Worm (Caenorhabditis elegans) whole organism, L2 larva: Measurements from ENCODE around the gene M153.3.

ENCODE experiments used
- C34F6.9 ChIP-seq: fragments of 150-350 bp; optimal IDR thresholded peaks from 2 replicates; lab custom pipeline; 2014; ENCODE audit warnings: missing biosample characterization, missing genetic modification characterization
- F13H6.1 ChIP-seq: sonication (generic microtip); optimal IDR thresholded peaks from 2 replicates; lab custom pipeline; 2016; ENCODE audit warnings: missing genetic modification characterization, missing compliant biosample characterization
- R02D3.7 ChIP-seq: fragments of 150-350 bp; optimal IDR thresholded peaks from 2 replicates; lab custom pipeline; 2014; ENCODE audit warnings: missing biosample characterization, missing genetic modification characterization
- Y55F3AM.14 ChIP-seq: fragments of 200-800 bp; sonication (Bioruptor generic); optimal IDR thresholded peaks from 2 replicates; lab custom pipeline; 2018; ENCODE audit warnings: mild to moderate bottlenecking, missing genetic modification characterization, missing compliant biosample characterization
- ZK546.5 ChIP-seq: sonication (generic microtip); optimal IDR thresholded peaks from 2 replicates; lab custom pipeline; 2017; ENCODE audit warnings: missing biosample characterization, missing genetic modification characterization
- alr-1 ChIP-seq: fragments of 150-350 bp; optimal IDR thresholded peaks from 2 replicates; lab custom pipeline; 2014; ENCODE audit warnings: missing biosample characterization, missing genetic modification characterization
- aly-2 ChIP-seq: fragments of 150-350 bp; optimal IDR thresholded peaks from 2 replicates; lab custom pipeline; 2014; ENCODE audit warnings: missing biosample characterization, missing genetic modification characterization
- ama-1 ChIP-seq: fragments of 150-350 bp; optimal IDR thresholded peaks from 2 replicates; lab custom pipeline; 2018; ENCODE audit warnings: inconsistent platforms
- blmp-1 ChIP-seq: sonication (generic microtip); optimal IDR thresholded peaks from 2 replicates; lab custom pipeline; 2017; ENCODE audit warnings: missing genetic modification characterization, mild to moderate bottlenecking, missing compliant biosample characterization, antibody characterized with exemption, moderate library complexity; ENCODE audit not compliant: insufficient read depth
- ceh-16 ChIP-seq: fragments of 150-350 bp; optimal IDR thresholded peaks from 2 replicates; lab custom pipeline; 2014; ENCODE audit warnings: missing biosample characterization, missing genetic modification characterization
- ceh-82 ChIP-seq: fragments of 150-350 bp; optimal IDR thresholded peaks from 2 replicates; lab custom pipeline; 2014; ENCODE audit warnings: missing biosample characterization, missing genetic modification characterization
- crh-2 ChIP-seq: sonication (generic microtip); optimal IDR thresholded peaks from 2 replicates; lab custom pipeline; 2017; ENCODE audit warnings: missing biosample characterization, missing genetic modification characterization
- dmd-4 ChIP-seq: sonication (generic microtip); optimal IDR thresholded peaks from 2 replicates; lab custom pipeline; 2017; ENCODE audit warnings: missing biosample characterization, missing genetic modification characterization
- egl-27 ChIP-seq: sonication (generic microtip); optimal IDR thresholded peaks from 3 replicates; lab custom pipeline; 2017; ENCODE audit warnings: missing biosample characterization, missing genetic modification reagents, missing genetic modification characterization
- elt-1 ChIP-seq: fragments of 150-350 bp; optimal IDR thresholded peaks from 2 replicates; lab custom pipeline; 2014; ENCODE audit warnings: missing biosample characterization, missing genetic modification characterization
- elt-3 ChIP-seq: sonication (generic microtip); optimal IDR thresholded peaks from 2 replicates; lab custom pipeline; 2017; ENCODE audit warnings: missing biosample characterization, missing genetic modification characterization
- fos-1 ChIP-seq: fragments of 150-350 bp; optimal IDR thresholded peaks from 2 replicates; lab custom pipeline; 2014; ENCODE audit warnings: missing biosample characterization, missing genetic modification characterization
- gmeb-1 ChIP-seq: fragments of 150-350 bp; optimal IDR thresholded peaks from 2 replicates; lab custom pipeline; 2014; ENCODE audit warnings: missing biosample characterization, missing genetic modification characterization
- lin-11 ChIP-seq: fragments of 150-350 bp; sonication (generic microtip); optimal IDR thresholded peaks from 2 replicates; lab custom pipeline; 2014; ENCODE audit warnings: missing biosample characterization, missing genetic modification characterization, inconsistent platforms, mixed read lengths
- lin-13 ChIP-seq: fragments of 150-350 bp; optimal IDR thresholded peaks from 2 replicates; lab custom pipeline; 2014; ENCODE audit warnings: missing biosample characterization, missing genetic modification reagents, missing genetic modification characterization
- lin-39 ChIP-seq: fragments of 150-350 bp; optimal IDR thresholded peaks from 2 replicates; lab custom pipeline; 2014; ENCODE audit warnings: missing biosample characterization, missing genetic modification reagents, missing genetic modification characterization
- lsy-2 ChIP-seq, 2 experiments: fragments of 150-350 bp in 1 of 2; sonication (generic microtip) in 1 of 2; optimal IDR thresholded peaks; 2 replicates each; lab custom pipeline; 2014 to 2017; ENCODE audit warnings: missing biosample characterization in 2 of 2, missing genetic modification characterization in 2 of 2
- mab-5 ChIP-seq: fragments of 150-350 bp; optimal IDR thresholded peaks from 2 replicates; lab custom pipeline; 2014; ENCODE audit warnings: missing biosample characterization, missing genetic modification characterization
- mbf-1 ChIP-seq: sonication (generic microtip); optimal IDR thresholded peaks from 2 replicates; lab custom pipeline; 2017; ENCODE audit warnings: missing biosample characterization, missing genetic modification characterization
- mdl-1 ChIP-seq, 2 experiments: fragments of 150-350 bp in 1 of 2; sonication (generic microtip) in 1 of 2; optimal IDR thresholded peaks; 2 replicates each; lab custom pipeline; 2017; ENCODE audit warnings: missing biosample characterization in 2 of 2, missing genetic modification characterization in 2 of 2
- nhr-10 ChIP-seq: sonication (generic microtip); optimal IDR thresholded peaks from 2 replicates; lab custom pipeline; 2017; ENCODE audit warnings: missing biosample characterization, missing genetic modification characterization
- nhr-11 ChIP-seq: fragments of 150-350 bp; optimal IDR thresholded peaks from 2 replicates; lab custom pipeline; 2014; ENCODE audit warnings: missing biosample characterization, missing genetic modification characterization
- nhr-12 ChIP-seq: fragments of 150-350 bp; optimal IDR thresholded peaks from 2 replicates; lab custom pipeline; 2014; ENCODE audit warnings: missing biosample characterization, missing genetic modification characterization
- nhr-129 ChIP-seq: fragments of 150-350 bp; optimal IDR thresholded peaks from 2 replicates; lab custom pipeline; 2014; ENCODE audit warnings: missing biosample characterization, missing genetic modification characterization
- nhr-21 ChIP-seq: fragments of 150-350 bp; optimal IDR thresholded peaks from 2 replicates; lab custom pipeline; 2014; ENCODE audit warnings: missing biosample characterization, missing genetic modification characterization
- nhr-23 ChIP-seq: fragments of 150-350 bp; optimal IDR thresholded peaks from 2 replicates; lab custom pipeline; 2014; ENCODE audit warnings: missing biosample characterization, missing genetic modification reagents, missing genetic modification characterization
- nhr-237 ChIP-seq: fragments of 150-350 bp; optimal IDR thresholded peaks from 2 replicates; lab custom pipeline; 2014; ENCODE audit warnings: missing biosample characterization, missing genetic modification characterization
- nhr-25 ChIP-seq: fragments of 150-350 bp; sonication (generic microtip); optimal IDR thresholded peaks from 3 replicates; lab custom pipeline; 2014; ENCODE audit warnings: missing biosample characterization, missing genetic modification characterization
- nhr-6 ChIP-seq: fragments of 150-350 bp; optimal IDR thresholded peaks from 2 replicates; lab custom pipeline; 2014; ENCODE audit warnings: missing biosample characterization, missing genetic modification characterization
- nhr-77 ChIP-seq: fragments of 150-350 bp; optimal IDR thresholded peaks from 2 replicates; lab custom pipeline; 2014; ENCODE audit warnings: missing biosample characterization, missing genetic modification characterization
- peb-1 ChIP-seq: fragments of 150-350 bp; optimal IDR thresholded peaks from 2 replicates; lab custom pipeline; 2014; ENCODE audit warnings: missing biosample characterization, missing genetic modification characterization
- sem-4 ChIP-seq: fragments of 150-350 bp; optimal IDR thresholded peaks from 2 replicates; lab custom pipeline; 2014; ENCODE audit warnings: missing biosample characterization, missing genetic modification reagents, missing genetic modification characterization
- skn-1 ChIP-seq: sonication (generic microtip); optimal IDR thresholded peaks from 2 replicates; lab custom pipeline; 2017; ENCODE audit warnings: missing biosample characterization, missing genetic modification characterization
- sma-3 ChIP-seq: sonication (generic microtip); optimal IDR thresholded peaks from 2 replicates; lab custom pipeline; 2016; ENCODE audit warnings: missing genetic modification reagents, missing genetic modification characterization, missing compliant biosample characterization
- sma-9 ChIP-seq, 2 experiments: fragments of 150-350 bp in 1 of 2; sonication (generic microtip) in 1 of 2; optimal IDR thresholded peaks; 2 replicates each; lab custom pipeline; 2014 to 2016; ENCODE audit warnings: missing genetic modification characterization in 2 of 2, mild to moderate bottlenecking in 1 of 2, missing biosample characterization in 1 of 2, missing compliant biosample characterization in 1 of 2, missing genetic modification reagents in 1 of 2, moderate library complexity in 1 of 2
- snpc-4 ChIP-seq: fragments of 150-350 bp; optimal IDR thresholded peaks from 2 replicates; lab custom pipeline; 2014; ENCODE audit warnings: missing biosample characterization, missing genetic modification characterization
- unc-39 ChIP-seq: fragments of 150-350 bp; optimal IDR thresholded peaks from 2 replicates; lab custom pipeline; 2014; ENCODE audit warnings: missing biosample characterization, missing genetic modification characterization
- unc-55 ChIP-seq: fragments of 150-350 bp; sonication (generic microtip); optimal IDR thresholded peaks from 3 replicates; lab custom pipeline; 2014; ENCODE audit warnings: missing biosample characterization, missing genetic modification reagents, missing genetic modification characterization
- unc-62 ChIP-seq: fragments of 150-350 bp; optimal IDR thresholded peaks from 2 replicates; lab custom pipeline; 2014; ENCODE audit warnings: missing biosample characterization, missing genetic modification reagents, missing genetic modification characterization
- zag-1 ChIP-seq: fragments of 150-350 bp; optimal IDR thresholded peaks from 2 replicates; lab custom pipeline; 2014; ENCODE audit warnings: missing biosample characterization, missing genetic modification characterization
- ztf-1 ChIP-seq: fragments of 200-800 bp; sonication (Bioruptor generic); conservative IDR thresholded peaks from 2 replicates; pipeline ENCODE4 v1.3.6; 2022; ENCODE audit warnings: missing genetic modification characterization, missing compliant biosample characterization
- ztf-11 ChIP-seq: sonication (generic microtip); optimal IDR thresholded peaks from 2 replicates; lab custom pipeline; 2017; ENCODE audit warnings: missing biosample characterization, missing genetic modification characterization
- ztf-4 ChIP-seq: fragments of 150-350 bp; optimal IDR thresholded peaks from 2 replicates; lab custom pipeline; 2014; ENCODE audit warnings: missing biosample characterization, missing genetic modification characterization

M153.3 gene

ce11 chrX:12169390-12169789, 26.7 kb downstream of the M153.3 start:
- TF ChIP-seq sma-9 (GFP tag; optimal IDR thresholded peaks at IDR 0.05; lab: Kevin White, UChicago) (no peak), sma-9 (tag; optimal IDR thresholded peaks at IDR 0.05; lab: Kevin White, UChicago) (no peak), alr-1 (tag; lab: Kevin White, UChicago) (no peak), elt-3 (tag; lab: Kevin White, UChicago) (no peak), lin-11 (tag; lab: Kevin White, UChicago) (no peak), nhr-237 (tag; lab: Kevin White, UChicago) (no peak), ztf-11 (tag; lab: Kevin White, UChicago) (no peak), Y55F3AM.14 (no peak), nhr-12 (no peak), C34F6.9 (tag; lab: Kevin White, UChicago) (no peak), nhr-11 (tag; lab: Kevin White, UChicago) (no peak), lin-39 (tag; lab: Kevin White, UChicago) (no peak), elt-1 (tag; lab: Kevin White, UChicago) (no peak)

ce11 chrX:12171631-12172348, 29.1 kb downstream of the M153.3 start, which contains the start of gene F57G12.1:
Gene F57G12.1, minus strand, starts transcription at chrX:12171681.
- peak; percentile 51 for TF ChIP-seq gmeb-1 (tag; lab: Kevin White, UChicago)
- peak; percentile 64 for TF ChIP-seq ceh-16 (tag; lab: Kevin White, UChicago)
- TF ChIP-seq nhr-21: peak; percentile 36
- TF ChIP-seq Y55F3AM.14: peak; percentile 51
- no peak for TF ChIP-seq mbf-1 (tag; lab: Kevin White, UChicago)
- TF ChIP-seq nhr-6 (tag; lab: Kevin White, UChicago): peak; percentile 48
- TF ChIP-seq ceh-82: no peak
- TF ChIP-seq F13H6.1 (tag; lab: Kevin White, UChicago): peak; percentile 87
- peak; percentile 36 for TF ChIP-seq elt-1 (tag; lab: Kevin White, UChicago)
- no peak for TF ChIP-seq nhr-10 (tag; lab: Kevin White, UChicago)
- no peak for TF ChIP-seq ZK546.5 (tag; lab: Kevin White, UChicago)
- TF ChIP-seq nhr-12: no peak
- TF ChIP-seq mab-5 (tag; lab: Kevin White, UChicago): peak; percentile 69
- no peak for TF ChIP-seq nhr-77 (tag; lab: Kevin White, UChicago)
- TF ChIP-seq nhr-129 (tag; lab: Kevin White, UChicago): peak; percentile 99
- TF ChIP-seq unc-62 (GFP tag; lab: Kevin White, UChicago): no peak
- peak; percentile 84 for TF ChIP-seq lin-11 (tag; lab: Kevin White, UChicago)
- peak; percentile 79 for TF ChIP-seq C34F6.9 (tag; lab: Kevin White, UChicago)
- peak; percentile 90 for TF ChIP-seq crh-2 (tag; lab: Kevin White, UChicago)
- TF ChIP-seq peb-1 (tag; lab: Kevin White, UChicago): peak; percentile 18
- TF ChIP-seq unc-39 (tag; lab: Kevin White, UChicago): no peak
- TF ChIP-seq nhr-25: peak; percentile 86
- TF ChIP-seq ztf-11 (tag; lab: Kevin White, UChicago): no peak
- TF ChIP-seq lsy-2 (tag; optimal IDR thresholded peaks at IDR 0.05; lab: Kevin White, UChicago): peak; percentile 48 to 74
- TF ChIP-seq zag-1 (tag; lab: Kevin White, UChicago): peak; percentile 65
- TF ChIP-seq nhr-23 (tag; lab: Kevin White, UChicago): no peak
- TF ChIP-seq aly-2 (tag; lab: Kevin White, UChicago): no peak
- no peak for TF ChIP-seq lin-39 (tag; lab: Kevin White, UChicago)
- TF ChIP-seq egl-27 (tag; lab: Kevin White, UChicago): peak; percentile 79
- no peak for TF ChIP-seq dmd-4 (tag; lab: Kevin White, UChicago)
- peak; percentile 57 for TF ChIP-seq sem-4
- TF ChIP-seq skn-1: no peak
- TF ChIP-seq ama-1: peak; percentile 54
- peak; percentile 22 for TF ChIP-seq sma-3
- TF ChIP-seq lin-13 (GFP tag; lab: Kevin White, UChicago): peak; percentile 71
- TF ChIP-seq alr-1 (tag; lab: Kevin White, UChicago): no peak
- peak; percentile 23 for TF ChIP-seq blmp-1
- TF ChIP-seq ztf-1 (GFP tag; lab: Robert Waterston, UW): no peak
- peak; percentile 94 for TF ChIP-seq sma-9 (GFP tag; optimal IDR thresholded peaks at IDR 0.05; lab: Kevin White, UChicago)
- peak; percentile 27 for TF ChIP-seq sma-9 (tag; optimal IDR thresholded peaks at IDR 0.05; lab: Kevin White, UChicago)
- TF ChIP-seq elt-3 (tag; lab: Kevin White, UChicago): no peak
- peak; percentile 60 to 81 for TF ChIP-seq mdl-1 (tag; optimal IDR thresholded peaks at IDR 0.05; lab: Kevin White, UChicago)
- peak; percentile 52 for TF ChIP-seq ztf-4
- TF ChIP-seq nhr-11 (tag; lab: Kevin White, UChicago): no peak
- peak; percentile 60 for TF ChIP-seq snpc-4 (tag; lab: Kevin White, UChicago)
- no peak for TF ChIP-seq R02D3.7 (tag; lab: Kevin White, UChicago)
- TF ChIP-seq unc-55 (GFP tag; lab: Kevin White, UChicago): peak; percentile 87
- no peak for TF ChIP-seq nhr-237 (tag; lab: Kevin White, UChicago)
- TF ChIP-seq fos-1 (tag; lab: Kevin White, UChicago): peak; percentile 67
